Worm (Caenorhabditis elegans): Measurements from ENCODE around the gene C32C4.16.

Gene C32C4.16

DNA sequence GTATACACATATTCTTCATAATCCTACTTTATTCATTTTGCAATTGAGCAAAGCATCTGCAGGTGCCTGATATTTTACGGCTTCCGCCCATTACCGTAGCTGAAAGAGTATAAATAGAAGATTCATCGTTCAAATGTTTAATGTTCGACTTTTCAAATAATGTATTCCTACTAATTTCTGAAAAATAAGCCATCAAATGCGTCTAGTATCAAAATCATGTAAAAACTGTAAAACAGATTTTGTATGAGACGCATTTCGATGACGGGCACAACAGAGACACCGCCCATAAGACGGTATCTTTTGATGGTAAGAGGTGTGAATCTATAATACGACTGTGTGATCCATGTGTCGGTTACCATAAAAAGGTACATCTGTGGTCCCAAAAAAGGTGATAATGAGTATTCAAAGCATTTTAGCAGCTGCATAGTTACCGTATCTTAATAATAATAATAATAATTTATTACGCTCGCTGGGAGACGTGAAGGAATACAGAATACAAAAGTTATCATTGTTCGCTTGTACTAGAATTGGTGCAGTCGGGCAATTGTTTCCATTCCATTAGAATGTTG lies at the start of gene C32C4.16, which contains the start of gene C32C4.3:
Gene C32C4.16 (plus strand): TSS at position 519 of the 569 bp plus-strand sequence.
Gene C32C4.3 (minus strand): TSS at position 101 of the 569 bp plus-strand sequence.
- no peak for TF ChIP-seq efl-3 (GFP tag; optimal IDR thresholded peaks at IDR 0.05)
- TF ChIP-seq skn-1 (tag; optimal IDR thresholded peaks at IDR 0.05): no peak
- no peak for TF ChIP-seq vab-15 (tag; optimal IDR thresholded peaks at IDR 0.05)
- TF ChIP-seq ceh-88 (GFP tag; IDR thresholded peaks at IDR 0.05): no peak
- no peak for TF ChIP-seq C04F5.9 (tag; optimal IDR thresholded peaks at IDR 0.05)
- no peak for TF ChIP-seq fkh-8 (tag; optimal IDR thresholded peaks at IDR 0.05)
- no peak for TF ChIP-seq pqm-1 (tag; optimal IDR thresholded peaks at IDR 0.05)
- no peak for TF ChIP-seq dpl-1 (GFP tag; optimal IDR thresholded peaks at IDR 0.05)
- no peak for TF ChIP-seq sptf-1 (tag; optimal IDR thresholded peaks at IDR 0.05)
- no peak for TF ChIP-seq aha-1 (tag; optimal IDR thresholded peaks at IDR 0.05)
- TF ChIP-seq ces-1 (GFP tag; optimal IDR thresholded peaks at IDR 0.05): no peak
- TF ChIP-seq irx-1 (tag; optimal IDR thresholded peaks at IDR 0.05): no peak
- TF ChIP-seq grh-1 (GFP tag; IDR thresholded peaks at IDR 0.05): no peak
- TF ChIP-seq ets-5 (GFP tag; IDR thresholded peaks at IDR 0.05): no peak
- no peak for TF ChIP-seq nhr-90 (tag; optimal IDR thresholded peaks at IDR 0.05; ENCODE audit: poor library complexity)
- TF ChIP-seq mdl-1 (tag; optimal IDR thresholded peaks at IDR 0.05): no peak
- no peak for TF ChIP-seq nhr-85 (tag)
- TF ChIP-seq hpl-2 (GFP tag; optimal IDR thresholded peaks at IDR 0.05): no peak
- no peak for TF ChIP-seq hlh-4 (tag; optimal IDR thresholded peaks at IDR 0.05)
- no peak for TF ChIP-seq nhr-20 (tag; optimal IDR thresholded peaks at IDR 0.05)

DNA sequence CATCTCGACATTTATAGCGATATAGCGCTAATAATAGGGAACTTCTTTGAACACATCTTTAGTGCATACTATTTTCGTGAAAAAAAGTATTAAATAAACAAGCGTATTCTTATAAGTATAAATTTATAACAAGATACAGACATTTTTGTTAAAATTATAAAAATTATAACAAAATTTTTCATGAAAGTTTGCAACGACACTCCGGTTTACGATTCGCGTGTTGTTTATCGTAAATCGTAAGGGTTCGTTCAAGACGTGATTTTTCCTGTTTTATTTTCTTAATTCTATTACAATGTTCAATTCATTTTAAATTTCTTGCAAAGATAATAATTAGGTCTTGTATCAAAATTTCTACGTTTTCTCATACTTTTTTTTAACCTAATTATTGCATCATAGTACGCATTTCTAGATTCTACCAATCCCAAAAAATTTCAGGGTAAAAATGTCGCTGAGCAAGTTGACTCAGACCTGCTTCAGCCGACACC lies 48.6 kb upstream of the C32C4.16 start, which contains the start of gene scpl-4:
Gene scpl-4 (plus strand): TSS at position 435 of the 485 bp plus-strand sequence.
- TF ChIP-seq vab-15 (tag; optimal IDR thresholded peaks at IDR 0.05) (no peak), hlh-4 (tag; optimal IDR thresholded peaks at IDR 0.05) (no peak), nhr-90 (tag; optimal IDR thresholded peaks at IDR 0.05; ENCODE audit: poor library complexity) (no peak), aha-1 (tag; optimal IDR thresholded peaks at IDR 0.05) (no peak), dpl-1 (GFP tag; optimal IDR thresholded peaks at IDR 0.05) (peak in 1 of 3 experiments; percentile 30), xbp-1 (tag; optimal IDR thresholded peaks at IDR 0.05) (no peak), hlh-17 (GFP tag; optimal IDR thresholded peaks at IDR 0.05; ENCODE audit: borderline replicate concordance) (no peak), mab-9 (GFP tag; IDR thresholded peaks at IDR 0.05) (no peak), nhr-47 (tag; optimal IDR thresholded peaks at IDR 0.05) (no peak), nhr-12 (tag; optimal IDR thresholded peaks at IDR 0.05) (no peak), efl-1 (optimal IDR thresholded peaks at IDR 0.05) (peak in 1 of 2 experiments; percentile 1), efl-1 (GFP tag; optimal IDR thresholded peaks at IDR 0.05 in 1 of 2) (no peak), unc-86 (tag; optimal IDR thresholded peaks at IDR 0.05) (no peak), blmp-1 (tag; optimal IDR thresholded peaks at IDR 0.05) (peak; percentile 12), mef-2 (tag; optimal IDR thresholded peaks at IDR 0.05) (no peak), pqm-1 (tag; optimal IDR thresholded peaks at IDR 0.05) (no peak), nhr-19 (GFP tag; conservative IDR thresholded peaks at IDR 0.05) (no peak), mep-1 (tag; optimal IDR thresholded peaks at IDR 0.05) (no peak), lsy-2 (tag; optimal IDR thresholded peaks at IDR 0.05) (no peak), ceh-63 (GFP tag; optimal IDR thresholded peaks at IDR 0.05) (no peak), snu-23 (GFP tag; optimal IDR thresholded peaks at IDR 0.05) (no peak), lin-39 (tag; optimal IDR thresholded peaks at IDR 0.05) (no peak), nhr-71 (tag; optimal IDR thresholded peaks at IDR 0.05) (no peak), nhr-237 (tag; optimal IDR thresholded peaks at IDR 0.05) (no peak), ceh-8 (GFP tag; optimal IDR thresholded peaks at IDR 0.05) (no peak), sup-37 (GFP tag; optimal IDR thresholded peaks at IDR 0.05) (no peak), lin-35 (GFP tag; optimal IDR thresholded peaks at IDR 0.05) (peak in 1 of 2 experiments; percentile 26), ztf-11 (tag; optimal IDR thresholded peaks at IDR 0.05) (no peak), tbx-2 (tag; optimal IDR thresholded peaks at IDR 0.05) (no peak), rnt-1 (tag; optimal IDR thresholded peaks at IDR 0.05) (no peak), lin-15B (tag; optimal IDR thresholded peaks at IDR 0.05) (no peak), fkh-4 (tag; optimal IDR thresholded peaks at IDR 0.05; ENCODE audit: borderline replicate concordance) (no peak), irx-1 (tag; optimal IDR thresholded peaks at IDR 0.05) (no peak), aly-2 (tag; optimal IDR thresholded peaks at IDR 0.05) (no peak)

Measured in whole organism, L1 larva.